Worm (Caenorhabditis elegans): ENCODE data around the gene W01B6.5.

ce11 chrIV:10040803-10041202, 35.2 kb upstream of the W01B6.5 start, which contains the start of gene dhs-31:
- TF ChIP-seq nhr-237 (tag; optimal IDR thresholded peaks at IDR 0.05) (no peak), F49E8.2 (tag; optimal IDR thresholded peaks at IDR 0.05; ENCODE audit: borderline replicate concordance) (no peak), zag-1 (tag; optimal IDR thresholded peaks at IDR 0.05) (no peak), hmg-1.1 (GFP tag; IDR thresholded peaks at IDR 0.05) (no peak), unc-62 (GFP tag; optimal IDR thresholded peaks at IDR 0.05 in 1 of 2) (no peak), unc-62 (tag; optimal IDR thresholded peaks at IDR 0.05) (no peak), pha-4 (GFP tag; IDR thresholded peaks at IDR 0.05) (no peak), pha-4 (tag; optimal IDR thresholded peaks at IDR 0.05) (no peak), nhr-111 (GFP tag; optimal IDR thresholded peaks at IDR 0.05) (no peak), vab-7 (GFP tag; IDR thresholded peaks at IDR 0.05) (no peak)
